Worm (Caenorhabditis elegans) whole organism, L4 larva: ENCODE results near the gene ZC239.13.

Experiments
- R02D3.7 ChIP-seq: fragments of 150-350 bp; sonication (generic microtip); optimal IDR thresholded peaks from 3 replicates; lab custom pipeline; 2014; ENCODE audit warnings: missing biosample characterization, missing genetic modification characterization
- ceh-20 ChIP-seq: fragments of 200-800 bp; sonication (Bioruptor generic); IDR thresholded peaks from 2 replicates; pipeline ENCODE4 v1.3.6; 2022; ENCODE audit warnings: missing genetic modification reagents, missing genetic modification characterization, missing compliant biosample characterization
- ceh-32 ChIP-seq: sonication (generic microtip); optimal IDR thresholded peaks from 2 replicates; lab custom pipeline; 2016; ENCODE audit warnings: mild to moderate bottlenecking, missing genetic modification characterization, missing compliant biosample characterization; ENCODE audit not compliant: poor library complexity
- ces-1 ChIP-seq: fragments of 150-350 bp; sonication (generic microtip); optimal IDR thresholded peaks from 4 replicates; lab custom pipeline; 2014; ENCODE audit warnings: missing biosample characterization, missing genetic modification reagents, missing genetic modification characterization
- ctbp-1 ChIP-seq: fragments of 200-800 bp; sonication (Bioruptor generic); IDR thresholded peaks from 2 replicates; pipeline ENCODE4 v1.3.6; 2022; ENCODE audit warnings: missing genetic modification reagents, missing genetic modification characterization, missing compliant biosample characterization
- dpl-1 ChIP-seq: fragments of 150-350 bp; optimal IDR thresholded peaks from 2 replicates; lab custom pipeline; 2014; ENCODE audit warnings: missing biosample characterization, missing genetic modification reagents, missing genetic modification characterization
- ztf-7 ChIP-seq: fragments of 150-350 bp; optimal IDR thresholded peaks from 2 replicates; lab custom pipeline; 2014; ENCODE audit warnings: missing biosample characterization, missing genetic modification characterization

- no peak for TF ChIP-seq ztf-7 (tag; lab: Kevin White, UChicago)
- TF ChIP-seq ceh-20: no peak
- no peak for TF ChIP-seq ces-1 (GFP tag; lab: Kevin White, UChicago)
- no peak for TF ChIP-seq ctbp-1 (GFP tag; lab: Robert Waterston, UW)
- no peak for TF ChIP-seq dpl-1 (GFP tag; lab: Kevin White, UChicago)
- TF ChIP-seq ceh-32 (tag; lab: Kevin White, UChicago): no peak
- TF ChIP-seq R02D3.7 (tag; lab: Kevin White, UChicago): no peak
These were observed 23.6 kb downstream of the ZC239.13 start, which contains the start of gene sri-51 for ce11 chrII:3198998-3199397.
